ENCODE assay signal across 1 fruit fly cellular context in genomic region chr3R:17604880-17605667, dm6.
A peak's percentile ranks its signal among the peaks of the same experiment; 100 is the strongest.
TF ChIP-seq lines count a peak whose summit lies in the region.

No protein-coding gene starts in this region.

TF ChIP-seq in whole organism, embryonic, 481 proteins besides CTCF, POLR2A, EP300 and RAD21 (continued from another document and continues in another):
- TF ChIP-seq fd64A (GFP tag; optimal IDR thresholded peaks at IDR 0.05; lab: Kevin White, UChicago) (no peak), chif (GFP tag; optimal IDR thresholded peaks at IDR 0.05; lab: Kevin White, UChicago) (no peak), corto (GFP tag; optimal IDR thresholded peaks at IDR 0.05; lab: Kevin White, UChicago) (no peak), dati (GFP tag; IDR thresholded peaks at IDR 0.05; lab: Robert Waterston, UW) (no peak), MBD-R2 (GFP tag; IDR thresholded peaks at IDR 0.05; lab: Robert Waterston, UW) (no peak), CG13296 (GFP tag; optimal IDR thresholded peaks at IDR 0.05; lab: Kevin White, UChicago) (peak; percentile 16), CG4360 (GFP tag; IDR thresholded peaks at IDR 0.05; lab: Robert Waterston, UW) (no peak), ind (GFP tag; optimal IDR thresholded peaks at IDR 0.05; lab: Kevin White, UChicago) (no peak), chn (GFP tag; optimal IDR thresholded peaks at IDR 0.05; lab: Kevin White, UChicago) (no peak), unpg (GFP tag; optimal IDR thresholded peaks at IDR 0.05; lab: Kevin White, UChicago) (no peak), PHDP (tag; optimal IDR thresholded peaks at IDR 0.05; lab: Kevin White, UChicago) (no peak), sc (optimal IDR thresholded peaks at IDR 0.05; lab: Kevin White, UChicago) (no peak), sc (GFP tag; optimal IDR thresholded peaks at IDR 0.05; lab: Kevin White, UChicago) (no peak), Hr78 (GFP tag; optimal IDR thresholded peaks at IDR 0.05; lab: Kevin White, UChicago) (no peak), CG6254 (GFP tag; optimal IDR thresholded peaks at IDR 0.05; lab: Kevin White, UChicago) (peak; percentile 11), sqz (GFP tag; optimal IDR thresholded peaks at IDR 0.05; lab: Kevin White, UChicago) (no peak), Fer3 (tag; optimal IDR thresholded peaks at IDR 0.05; lab: Kevin White, UChicago) (no peak), NK7.1 (GFP tag; optimal IDR thresholded peaks at IDR 0.05; lab: Kevin White, UChicago) (no peak), Max (GFP tag; optimal IDR thresholded peaks at IDR 0.05; lab: Kevin White, UChicago) (no peak), schlank (tag; optimal IDR thresholded peaks at IDR 0.05; lab: Kevin White, UChicago) (no peak), ken (GFP tag; IDR thresholded peaks at IDR 0.05; lab: Robert Waterston, UW) (no peak), NfI (GFP tag; optimal IDR thresholded peaks at IDR 0.05; lab: Kevin White, UChicago) (no peak), Chrac-16 (GFP tag; optimal IDR thresholded peaks at IDR 0.05; lab: Kevin White, UChicago) (no peak), slbo (GFP tag; IDR thresholded peaks at IDR 0.05; lab: Robert Waterston, UW) (peak; percentile 20; the same call in 1 of the 2 replicates), ranshi (GFP tag; IDR thresholded peaks at IDR 0.05; lab: Robert Waterston, UW) (no peak), CG8359 (GFP tag; optimal IDR thresholded peaks at IDR 0.05; lab: Kevin White, UChicago; ENCODE audit: borderline replicate concordance) (no peak), gfzf (GFP tag; optimal IDR thresholded peaks at IDR 0.05; lab: Kevin White, UChicago) (no peak), CG4820 (GFP tag; optimal IDR thresholded peaks at IDR 0.05; lab: Kevin White, UChicago) (no peak), Dll (GFP tag; IDR thresholded peaks at IDR 0.05; lab: Robert Waterston, UW; ENCODE audit: partially characterized antibody) (0 out of 4 replicates have a peak, but pooled peaks have one; percentile 0), bab2 (GFP tag; optimal IDR thresholded peaks at IDR 0.05; lab: Kevin White, UChicago) (no peak), CG15601 (tag; optimal IDR thresholded peaks at IDR 0.05; lab: Kevin White, UChicago) (no peak), CG31365 (tag; optimal IDR thresholded peaks at IDR 0.05; lab: Kevin White, UChicago) (no peak), dan (GFP tag; IDR thresholded peaks at IDR 0.05; lab: Robert Waterston, UW) (no peak), sug (tag; optimal IDR thresholded peaks at IDR 0.05; lab: Kevin White, UChicago) (no peak), Dref (GFP tag; IDR thresholded peaks at IDR 0.05; lab: Robert Waterston, UW) (no peak), CG2875 (GFP tag; optimal IDR thresholded peaks at IDR 0.05; lab: Kevin White, UChicago) (no peak), run (tag; optimal IDR thresholded peaks at IDR 0.05; lab: Kevin White, UChicago) (no peak), CG2678 (tag; optimal IDR thresholded peaks at IDR 0.05; lab: Kevin White, UChicago) (peak; percentile 53), CG15011 (GFP tag; optimal IDR thresholded peaks at IDR 0.05; lab: Kevin White, UChicago) (peak; percentile 15), CG34422 (GFP tag; IDR thresholded peaks at IDR 0.05; lab: Robert Waterston, UW) (no peak), ap (GFP tag; IDR thresholded peaks at IDR 0.05; lab: Robert Waterston, UW) (no peak), Mrtf (GFP tag; IDR thresholded peaks at IDR 0.05; lab: Robert Waterston, UW) (no peak), Hsf (GFP tag; optimal IDR thresholded peaks at IDR 0.05; lab: Kevin White, UChicago) (no peak), CG33557 (GFP tag; optimal IDR thresholded peaks at IDR 0.05; lab: Kevin White, UChicago) (no peak), Asciz (GFP tag; optimal IDR thresholded peaks at IDR 0.05; lab: Kevin White, UChicago) (no peak), sens (GFP tag; lab: Kevin White, UChicago) (peak; percentile 78), CkIIα-i1 (GFP tag; IDR thresholded peaks at IDR 0.05; lab: Robert Waterston, UW) (no peak), Dbx (GFP tag; IDR thresholded peaks at IDR 0.05; lab: Robert Waterston, UW) (no peak), lilli (GFP tag; optimal IDR thresholded peaks at IDR 0.05; lab: Kevin White, UChicago) (peak; percentile 14), CG7786 (GFP tag; optimal IDR thresholded peaks at IDR 0.05; lab: Kevin White, UChicago) (no peak), klu (GFP tag; IDR thresholded peaks at IDR 0.05; lab: Robert Waterston, UW) (0 out of 2 replicates have a peak, but pooled peaks have one; percentile 20), CG11085 (GFP tag; IDR thresholded peaks at IDR 0.05; lab: Robert Waterston, UW) (no peak), Gug (GFP tag; IDR thresholded peaks at IDR 0.05; lab: Robert Waterston, UW) (no peak), Ets97D (GFP tag; optimal IDR thresholded peaks at IDR 0.05; lab: Kevin White, UChicago) (no peak), CG31441 (GFP tag; IDR thresholded peaks at IDR 0.05; lab: Robert Waterston, UW) (0 out of 2 replicates have a peak, but pooled peaks have one; percentile 18), Dp (GFP tag; optimal IDR thresholded peaks at IDR 0.05; lab: Kevin White, UChicago) (no peak), gsb-n (tag; optimal IDR thresholded peaks at IDR 0.05; lab: Kevin White, UChicago) (no peak), CG18619 (GFP tag; optimal IDR thresholded peaks at IDR 0.05; lab: Kevin White, UChicago) (peak; percentile 11), cato (GFP tag; optimal IDR thresholded peaks at IDR 0.05; lab: Kevin White, UChicago; ENCODE audit: borderline replicate concordance) (no peak), CG16779 (GFP tag; IDR thresholded peaks at IDR 0.05; lab: Robert Waterston, UW) (no peak), CG8924 (tag; optimal IDR thresholded peaks at IDR 0.05; lab: Kevin White, UChicago) (peak; percentile 40), CG10654 (GFP tag; optimal IDR thresholded peaks at IDR 0.05; lab: Kevin White, UChicago) (no peak), wor (GFP tag; IDR thresholded peaks at IDR 0.05; lab: Robert Waterston, UW) (peak; percentile 32; the same call in 1 of the 2 replicates), ac (GFP tag; optimal IDR thresholded peaks at IDR 0.05; lab: Kevin White, UChicago) (no peak), Lpt (GFP tag; optimal IDR thresholded peaks at IDR 0.05; lab: Kevin White, UChicago) (no peak), hth (optimal IDR thresholded peaks at IDR 0.05; lab: Kevin White, UChicago) (no peak), Scr (GFP tag; IDR thresholded peaks at IDR 0.05; lab: Robert Waterston, UW; ENCODE audit: partially characterized antibody) (no peak), CG6272 (GFP tag; IDR thresholded peaks at IDR 0.05; lab: Robert Waterston, UW) (no peak), Ets65A (GFP tag; lab: Kevin White, UChicago) (no peak), Aef1 (GFP tag; IDR thresholded peaks at IDR 0.05; lab: Robert Waterston, UW) (no peak), CG9797 (GFP tag; optimal IDR thresholded peaks at IDR 0.05; lab: Kevin White, UChicago) (no peak), Oli (tag; optimal IDR thresholded peaks at IDR 0.05; lab: Kevin White, UChicago) (peak; percentile 8), CG43689 (GFP tag; IDR thresholded peaks at IDR 0.05; lab: Robert Waterston, UW) (no peak), dpn (GFP tag; optimal IDR thresholded peaks at IDR 0.05; lab: Kevin White, UChicago) (no peak), Mes4 (GFP tag; optimal IDR thresholded peaks at IDR 0.05; lab: Kevin White, UChicago) (no peak), CG34376 (GFP tag; optimal IDR thresholded peaks at IDR 0.05; lab: Kevin White, UChicago) (peak; percentile 16), CG33213 (GFP tag; optimal IDR thresholded peaks at IDR 0.05; lab: Kevin White, UChicago) (no peak), usp (GFP tag; optimal IDR thresholded peaks at IDR 0.05; lab: Kevin White, UChicago) (no peak), Jarid2 (GFP tag; optimal IDR thresholded peaks at IDR 0.05; lab: Kevin White, UChicago) (no peak), CG6683 (GFP tag; optimal IDR thresholded peaks at IDR 0.05; lab: Kevin White, UChicago) (peak; percentile 18), CG17328 (GFP tag; IDR thresholded peaks at IDR 0.05; lab: Robert Waterston, UW) (no peak), CG18764 (GFP tag; optimal IDR thresholded peaks at IDR 0.05; lab: Kevin White, UChicago) (no peak), zf30C (GFP tag; optimal IDR thresholded peaks at IDR 0.05; lab: Kevin White, UChicago) (no peak), phol (tag; optimal IDR thresholded peaks at IDR 0.05; lab: Kevin White, UChicago) (peak; percentile 11), ssp (GFP tag; IDR thresholded peaks at IDR 0.05; lab: Robert Waterston, UW) (no peak), CoRest (tag; optimal IDR thresholded peaks at IDR 0.05; lab: Kevin White, UChicago) (peak; percentile 38), Dek (tag; optimal IDR thresholded peaks at IDR 0.05; lab: Kevin White, UChicago) (peak; percentile 6), vnd (GFP tag; IDR thresholded peaks at IDR 0.05; lab: Robert Waterston, UW; ENCODE audit: partially characterized antibody) (no peak), CG12659 (GFP tag; optimal IDR thresholded peaks at IDR 0.05; lab: Kevin White, UChicago) (no peak), ab (GFP tag; optimal IDR thresholded peaks at IDR 0.05; lab: Kevin White, UChicago) (no peak), org-1 (GFP tag; optimal IDR thresholded peaks at IDR 0.05; lab: Kevin White, UChicago) (no peak), ci (GFP tag; IDR thresholded peaks at IDR 0.05; lab: Robert Waterston, UW) (no peak; the same call in 1 of the 3 replicates), btn (GFP tag; optimal IDR thresholded peaks at IDR 0.05; lab: Kevin White, UChicago) (no peak), tup (GFP tag; optimal IDR thresholded peaks at IDR 0.05; lab: Kevin White, UChicago) (no peak), CG14860 (GFP tag; IDR thresholded peaks at IDR 0.05; lab: Robert Waterston, UW; ENCODE audit: partially characterized antibody) (no peak), shn (GFP tag; optimal IDR thresholded peaks at IDR 0.05; lab: Kevin White, UChicago) (no peak), HLH54F (GFP tag; optimal IDR thresholded peaks at IDR 0.05; lab: Kevin White, UChicago) (no peak), Tbp (GFP tag; optimal IDR thresholded peaks at IDR 0.05; lab: Kevin White, UChicago) (peak; percentile 38), CG16815 (GFP tag; optimal IDR thresholded peaks at IDR 0.05; lab: Kevin White, UChicago) (no peak), CG9876 (GFP tag; optimal IDR thresholded peaks at IDR 0.05; lab: Kevin White, UChicago) (no peak), H2.0 (GFP tag; IDR thresholded peaks at IDR 0.05; lab: Robert Waterston, UW) (no peak), B-H2 (GFP tag; optimal IDR thresholded peaks at IDR 0.05; lab: Kevin White, UChicago) (no peak), CG9215 (GFP tag; IDR thresholded peaks at IDR 0.05; lab: Robert Waterston, UW) (no peak), Med (GFP tag; lab: Kevin White, UChicago) (peak; percentile 50), B-H1 (GFP tag; IDR thresholded peaks at IDR 0.05; lab: Robert Waterston, UW) (no peak), BtbVII (GFP tag; optimal IDR thresholded peaks at IDR 0.05; lab: Kevin White, UChicago) (no peak), Dip3 (GFP tag; optimal IDR thresholded peaks at IDR 0.05; lab: Kevin White, UChicago) (no peak), NC2β (GFP tag; optimal IDR thresholded peaks at IDR 0.05; lab: Kevin White, UChicago) (no peak), dmrt99B (tag; optimal IDR thresholded peaks at IDR 0.05; lab: Kevin White, UChicago) (no peak), CG4730 (GFP tag; IDR thresholded peaks at IDR 0.05; lab: Robert Waterston, UW) (no peak), CrebB (tag; optimal IDR thresholded peaks at IDR 0.05; lab: Kevin White, UChicago) (no peak), CG34224 (GFP tag; IDR thresholded peaks at IDR 0.05; lab: Robert Waterston, UW; ENCODE audit: partially characterized antibody) (no peak), CG13424 (tag; optimal IDR thresholded peaks at IDR 0.05; lab: Kevin White, UChicago) (peak; percentile 41), CG17568 (GFP tag; optimal IDR thresholded peaks at IDR 0.05; lab: Kevin White, UChicago) (no peak), p53 (GFP tag; optimal IDR thresholded peaks at IDR 0.05; lab: Kevin White, UChicago) (no peak), E2f2 (GFP tag; IDR thresholded peaks at IDR 0.05; lab: Robert Waterston, UW) (no peak), Sox100B (GFP tag; optimal IDR thresholded peaks at IDR 0.05; lab: Kevin White, UChicago) (no peak), disco-r (GFP tag; optimal IDR thresholded peaks at IDR 0.05; lab: Kevin White, UChicago) (no peak), CG12391 (tag; optimal IDR thresholded peaks at IDR 0.05; lab: Kevin White, UChicago) (peak; percentile 57), CG12071 (GFP tag; optimal IDR thresholded peaks at IDR 0.05; lab: Kevin White, UChicago) (no peak), CG18476 (GFP tag; optimal IDR thresholded peaks at IDR 0.05; lab: Kevin White, UChicago) (no peak), bsh (GFP tag; optimal IDR thresholded peaks at IDR 0.05; lab: Kevin White, UChicago) (no peak), chinmo (GFP tag; IDR thresholded peaks at IDR 0.05; lab: Robert Waterston, UW; ENCODE audit: partially characterized antibody) (no peak), Xrp1 (GFP tag; IDR thresholded peaks at IDR 0.05; lab: Robert Waterston, UW) (no peak; the same call in 1 of the 2 replicates), CG3065 (GFP tag; optimal IDR thresholded peaks at IDR 0.05; lab: Kevin White, UChicago) (no peak), CG12769 (tag; optimal IDR thresholded peaks at IDR 0.05; lab: Kevin White, UChicago) (no peak), gt (GFP tag; IDR thresholded peaks at IDR 0.05; lab: Robert Waterston, UW) (no peak), pzg (GFP tag; optimal IDR thresholded peaks at IDR 0.05; lab: Kevin White, UChicago) (no peak), CG3726 (GFP tag; IDR thresholded peaks at IDR 0.05; lab: Robert Waterston, UW) (no peak), CG15514 (GFP tag; optimal IDR thresholded peaks at IDR 0.05; lab: Kevin White, UChicago) (no peak), CG12744 (GFP tag; optimal IDR thresholded peaks at IDR 0.05; lab: Kevin White, UChicago) (no peak), tio (GFP tag; optimal IDR thresholded peaks at IDR 0.05; lab: Kevin White, UChicago) (no peak), tap (tag; optimal IDR thresholded peaks at IDR 0.05; lab: Kevin White, UChicago) (peak; percentile 7), odd (GFP tag; optimal IDR thresholded peaks at IDR 0.05; lab: Kevin White, UChicago) (no peak), CG11504 (tag; optimal IDR thresholded peaks at IDR 0.05; lab: Kevin White, UChicago) (peak; percentile 14), CG12104 (GFP tag; optimal IDR thresholded peaks at IDR 0.05; lab: Kevin White, UChicago) (no peak), gcm2 (GFP tag; optimal IDR thresholded peaks at IDR 0.05; lab: Kevin White, UChicago) (no peak), bbx (GFP tag; IDR thresholded peaks at IDR 0.05; lab: Robert Waterston, UW; ENCODE audit: partially characterized antibody) (0 out of 2 replicates have a peak, but pooled peaks have one; percentile 36), NFAT (GFP tag; IDR thresholded peaks at IDR 0.05; lab: Robert Waterston, UW) (no peak)
